Fruit fly (Drosophila melanogaster): ENCODE results near the gene mts.

mts gene

dm6 chr2L:7840152-7840551 lies 12.7 kb downstream of the mts start, which contains the start of gene CG14537:
Gene CG14537 (plus strand): TSS chr2L:7840452.
- TF ChIP-seq CG8478 (optimal IDR thresholded peaks at IDR 0.05) (no peak), CTCF (optimal IDR thresholded peaks at IDR 0.05) (no peak)

DNA sequence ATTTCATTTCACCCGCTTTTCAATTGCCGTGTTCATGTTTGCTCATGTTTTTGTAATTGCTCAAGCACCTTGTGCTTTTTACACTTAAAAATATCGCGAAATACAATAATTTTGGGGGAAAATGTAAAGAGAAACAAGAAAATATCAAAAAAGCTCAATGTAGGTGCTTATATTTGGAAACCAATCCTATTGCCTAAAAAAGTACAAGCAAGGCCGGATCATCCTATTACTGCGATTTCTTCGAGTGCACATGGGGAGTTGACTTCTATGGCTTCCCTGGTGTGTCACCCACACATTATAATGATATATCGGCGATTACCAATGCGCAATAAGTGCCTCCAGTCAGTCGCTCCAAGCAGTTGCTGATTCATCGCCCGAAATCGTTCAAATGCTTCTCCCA lies 13.8 kb downstream of the mts start:
- no peak for TF ChIP-seq CTCF (optimal IDR thresholded peaks at IDR 0.05)
- TF ChIP-seq CG8478 (optimal IDR thresholded peaks at IDR 0.05): no peak

dm6 chr2L:7849472-7849871 lies 22.0 kb downstream of the mts start:
- TF ChIP-seq CG8478 (optimal IDR thresholded peaks at IDR 0.05) (no peak), CTCF (optimal IDR thresholded peaks at IDR 0.05) (no peak)

DNA sequence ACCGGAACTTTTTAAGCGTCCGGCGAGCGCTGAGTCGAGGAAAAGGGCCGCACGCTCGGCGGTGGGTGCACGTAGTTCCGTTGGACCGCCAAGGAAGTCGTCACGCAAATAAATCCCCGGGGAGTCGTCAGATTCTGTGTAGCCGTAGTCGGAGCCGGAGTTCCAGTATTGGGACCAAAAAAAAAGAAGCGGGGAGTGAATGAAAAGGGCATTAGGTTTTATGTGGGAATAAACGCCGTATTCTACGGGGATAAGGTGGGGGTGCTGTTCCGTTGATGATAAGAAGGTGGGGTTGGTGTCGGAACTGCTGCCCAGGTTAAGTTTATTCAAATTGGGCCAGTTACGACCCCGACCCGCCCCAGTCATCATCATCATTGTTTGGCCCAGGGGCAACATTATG lies 23.0 kb downstream of the mts start:
- TF ChIP-seq CG8478 (optimal IDR thresholded peaks at IDR 0.05) (no peak), CTCF (optimal IDR thresholded peaks at IDR 0.05) (no peak)

- no peak for TF ChIP-seq CTCF (optimal IDR thresholded peaks at IDR 0.05)
These were observed 24.2 kb downstream of the mts start for dm6 chr2L:7851609-7852008.

DNA sequence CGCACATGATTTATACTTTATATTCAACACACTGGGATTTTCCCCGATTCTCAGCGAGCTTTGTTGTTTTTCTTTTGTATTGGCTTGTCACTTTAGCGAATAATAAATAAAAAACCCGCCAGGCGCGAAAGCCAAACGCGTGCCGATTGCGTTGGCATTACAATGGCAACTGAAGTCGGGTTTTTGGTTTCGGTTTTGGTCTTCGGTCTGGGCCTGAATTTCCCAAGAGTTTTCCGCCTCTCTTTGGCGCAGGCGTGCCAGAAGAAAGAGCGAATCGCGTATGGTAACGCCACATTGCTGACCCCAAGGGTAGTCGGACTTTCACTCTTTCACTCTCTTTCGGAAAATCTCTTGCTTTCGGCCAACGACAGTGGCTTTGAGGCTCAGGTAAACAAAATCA lies 27.7 kb downstream of the mts start, which contains the start of gene CG14535:
TSS of gene CG14535 (minus strand) at position 368 of the 400 bp plus-strand sequence.
- TF ChIP-seq CTCF (optimal IDR thresholded peaks at IDR 0.05) (no peak), CG8478 (optimal IDR thresholded peaks at IDR 0.05) (no peak)

- TF ChIP-seq CTCF (optimal IDR thresholded peaks at IDR 0.05): peak; percentile 93 to 94
These were observed 29.1 kb downstream of the mts start, which contains the start of gene lectin-28C for dm6 chr2L:7856380-7857127. Gene lectin-28C (plus strand): TSS chr2L:7857077.

DNA sequence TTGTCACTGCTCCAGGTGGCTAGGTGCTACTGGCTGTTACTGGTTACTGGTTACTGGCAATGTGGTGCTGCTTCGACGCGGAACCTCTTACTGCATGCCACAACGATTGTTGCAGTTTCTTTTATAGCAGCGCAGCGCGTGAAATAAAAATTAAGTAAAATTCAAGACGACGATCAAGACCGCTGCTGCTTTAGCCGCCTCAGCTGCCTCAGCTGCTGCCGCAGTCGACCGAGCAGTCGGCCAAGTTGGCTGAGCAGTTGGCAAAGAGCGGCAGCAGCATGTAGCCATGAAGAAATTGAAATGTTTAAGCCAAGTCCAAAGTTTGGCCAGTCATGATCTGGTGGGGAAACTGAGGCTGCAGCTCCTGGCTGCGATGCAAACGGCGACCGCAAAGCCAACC lies 33.3 kb downstream of the mts start, which contains the start of gene TwdlE:
TSS of gene TwdlE (minus strand) at position 101 of the 400 bp plus-strand sequence.
- TF ChIP-seq CG8478 (optimal IDR thresholded peaks at IDR 0.05): no peak
- no peak for TF ChIP-seq CTCF (optimal IDR thresholded peaks at IDR 0.05)

DNA sequence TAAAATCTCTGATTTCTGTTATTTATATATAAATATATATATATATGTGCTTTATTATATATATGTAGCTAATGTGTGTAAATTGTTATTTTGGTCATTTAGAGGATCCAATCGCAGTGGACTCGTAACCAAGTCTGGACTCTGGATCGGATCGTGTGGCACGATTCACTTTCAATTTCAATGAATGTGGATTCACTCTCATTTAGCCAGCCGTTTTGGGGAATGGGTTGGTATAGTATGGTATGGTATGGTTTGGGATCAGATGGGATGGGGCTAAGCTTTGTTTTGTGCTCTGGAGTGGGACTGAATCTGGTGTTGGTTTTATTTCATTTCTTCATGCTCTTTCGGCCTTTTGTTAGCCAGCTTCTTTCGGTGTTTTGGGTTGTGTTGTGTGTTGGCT lies 34.3 kb downstream of the mts start:
- TF ChIP-seq CTCF (optimal IDR thresholded peaks at IDR 0.05): no peak

- TF ChIP-seq CG8478 (optimal IDR thresholded peaks at IDR 0.05): no peak
- TF ChIP-seq CTCF (optimal IDR thresholded peaks at IDR 0.05): no peak
These were observed 41.2 kb downstream of the mts start for dm6 chr2L:7868608-7869007.

dm6 chr2L:7870212-7870611 lies 42.8 kb downstream of the mts start:
- TF ChIP-seq CG8478 (optimal IDR thresholded peaks at IDR 0.05): no peak
- TF ChIP-seq CTCF (optimal IDR thresholded peaks at IDR 0.05): no peak

- TF ChIP-seq CG8478 (optimal IDR thresholded peaks at IDR 0.05): no peak
- no peak for TF ChIP-seq CTCF (optimal IDR thresholded peaks at IDR 0.05)
These were observed 43.9 kb downstream of the mts start, which contains the start of gene Proc for dm6 chr2L:7871332-7871731. Gene Proc (minus strand): TSS chr2L:7871432.

DNA sequence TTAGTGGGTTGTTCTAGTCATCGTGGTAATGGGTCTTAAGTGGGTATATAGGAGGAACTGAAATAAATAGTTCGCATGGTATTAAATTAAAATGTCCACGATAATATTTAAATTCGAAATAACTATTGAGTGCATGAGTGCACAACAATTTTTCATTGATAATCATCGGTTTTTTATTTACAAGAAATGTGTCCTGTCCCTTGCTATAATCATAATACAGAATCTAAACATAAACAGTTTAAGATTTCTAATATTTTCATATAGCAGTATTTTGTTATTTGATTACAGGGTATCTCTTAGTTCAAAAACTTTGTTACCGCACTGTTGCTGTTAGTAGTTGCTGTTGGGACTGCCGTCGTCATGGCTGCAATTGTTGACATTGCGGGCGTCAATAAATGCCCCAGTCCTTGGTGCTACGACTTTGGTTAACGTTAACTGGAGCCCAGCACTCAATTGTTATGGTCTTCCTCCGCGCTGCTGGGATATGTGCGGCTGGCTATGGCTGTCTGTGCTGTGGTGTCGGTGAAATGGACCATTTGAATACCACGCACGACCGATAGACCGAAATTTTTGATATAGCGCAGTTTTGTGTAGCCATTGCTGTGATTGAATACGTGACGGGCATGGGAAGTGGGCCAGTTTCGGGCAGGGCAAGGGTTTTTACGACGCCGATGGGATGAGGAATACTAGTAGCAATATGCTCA lies 44.5 kb downstream of the mts start:
- no peak for TF ChIP-seq CG8478 (optimal IDR thresholded peaks at IDR 0.05)
- TF ChIP-seq CTCF (optimal IDR thresholded peaks at IDR 0.05): no peak

dm6 chr2L:7872680-7873079 lies 45.2 kb downstream of the mts start:
- TF ChIP-seq CTCF (optimal IDR thresholded peaks at IDR 0.05) (no peak), CG8478 (optimal IDR thresholded peaks at IDR 0.05) (no peak)

DNA sequence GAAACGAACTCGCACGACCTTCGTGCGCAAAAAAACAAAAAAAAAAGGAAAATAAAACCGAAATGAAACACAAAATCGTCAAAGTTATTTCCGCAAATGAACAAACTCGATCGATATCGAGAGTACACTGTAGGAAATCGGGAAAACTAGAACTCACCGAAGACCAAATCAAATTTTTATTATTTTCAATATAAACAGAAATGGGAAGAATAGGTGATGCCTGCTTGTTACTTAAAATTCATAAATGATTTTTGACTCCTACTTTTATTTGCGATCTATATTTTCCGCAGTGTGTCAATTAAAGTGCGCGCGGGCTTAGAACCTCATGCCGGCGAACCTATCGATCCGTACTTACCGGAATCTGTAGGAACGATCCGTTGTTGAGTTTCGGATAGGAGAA lies 48.2 kb downstream of the mts start:
- TF ChIP-seq CTCF (optimal IDR thresholded peaks at IDR 0.05) (no peak), CG8478 (optimal IDR thresholded peaks at IDR 0.05) (no peak)

Measured in S2 (cell line).